In genomic region chr3L:1647276-1647919, dm6 we compare ENCODE assay signal across 1 fruit fly cellular context.
TF ChIP-seq lines count a peak whose summit lies in the region.

CG17249 (minus strand) TSS chr3L:1647464.
Bro (plus strand) TSS chr3L:1647869.

TF ChIP-seq in whole organism, embryonic, 481 proteins besides CTCF, POLR2A, EP300 and RAD21 (continued from another document and continues in another):
- TF ChIP-seq CG34422 (GFP tag; IDR thresholded peaks at IDR 0.05; lab: Robert Waterston, UW) (peak; percentile 49; the same call in 1 of the 3 replicates), CG2129 (GFP tag; IDR thresholded peaks at IDR 0.05; lab: Robert Waterston, UW; ENCODE audit: partially characterized antibody) (no peak), CG10565 (GFP tag; optimal IDR thresholded peaks at IDR 0.05; lab: Kevin White, UChicago) (no peak), CG31441 (GFP tag; IDR thresholded peaks at IDR 0.05; lab: Robert Waterston, UW) (no peak), CG6175 (GFP tag; IDR thresholded peaks at IDR 0.05; lab: Robert Waterston, UW) (no peak), crp (GFP tag; optimal IDR thresholded peaks at IDR 0.05; lab: Kevin White, UChicago) (peak; percentile 87 to 97), gce (GFP tag; IDR thresholded peaks at IDR 0.05; lab: Robert Waterston, UW) (no peak), Dad (GFP tag; optimal IDR thresholded peaks at IDR 0.05; lab: Kevin White, UChicago) (peak; percentile 8), dmrt99B (tag; optimal IDR thresholded peaks at IDR 0.05; lab: Kevin White, UChicago) (no peak), sisA (GFP tag; IDR thresholded peaks at IDR 0.05; lab: Robert Waterston, UW) (no peak), zfh1 (GFP tag; IDR thresholded peaks at IDR 0.05; lab: Robert Waterston, UW) (peak; percentile 34; the same call in 2 of the 3 replicates), mirr (GFP tag; optimal IDR thresholded peaks at IDR 0.05; lab: Kevin White, UChicago) (no peak), Dll (GFP tag; IDR thresholded peaks at IDR 0.05; lab: Robert Waterston, UW; ENCODE audit: partially characterized antibody) (0 out of 4 replicates have a peak, but pooled peaks have one; percentile 19), Doc2 (GFP tag; IDR thresholded peaks at IDR 0.05; lab: Robert Waterston, UW) (no peak), chm (GFP tag; IDR thresholded peaks at IDR 0.05; lab: Robert Waterston, UW) (no peak), CG31224 (GFP tag; IDR thresholded peaks at IDR 0.05; lab: Robert Waterston, UW) (no peak), Rx (GFP tag; IDR thresholded peaks at IDR 0.05; lab: Robert Waterston, UW) (no peak), da (GFP tag; optimal IDR thresholded peaks at IDR 0.05; lab: Kevin White, UChicago) (no peak), CG8388 (GFP tag; optimal IDR thresholded peaks at IDR 0.05; lab: Kevin White, UChicago) (peak; percentile 92), croc (GFP tag; conservative IDR thresholded peaks at IDR 0.05; lab: Robert Waterston, UW) (no peak), ase (GFP tag; IDR thresholded peaks at IDR 0.05; lab: Robert Waterston, UW) (no peak), CG10979 (tag; optimal IDR thresholded peaks at IDR 0.05; lab: Kevin White, UChicago) (no peak), Atf6 (GFP tag; IDR thresholded peaks at IDR 0.05; lab: Robert Waterston, UW) (no peak), Taf1 (GFP tag; IDR thresholded peaks at IDR 0.05; lab: Robert Waterston, UW) (no peak), gro (GFP tag; optimal IDR thresholded peaks at IDR 0.05; lab: Kevin White, UChicago) (peak; percentile 43), bab2 (GFP tag; optimal IDR thresholded peaks at IDR 0.05; lab: Kevin White, UChicago) (peak; percentile 14), CG4424 (GFP tag; optimal IDR thresholded peaks at IDR 0.05; lab: Kevin White, UChicago) (no peak), prd (optimal IDR thresholded peaks at IDR 0.05; lab: Kevin White, UChicago) (no peak), prd (GFP tag; IDR thresholded peaks at IDR 0.05; lab: Robert Waterston, UW) (no peak), bsh (GFP tag; optimal IDR thresholded peaks at IDR 0.05; lab: Kevin White, UChicago) (no peak), Mes4 (GFP tag; optimal IDR thresholded peaks at IDR 0.05; lab: Kevin White, UChicago) (no peak), CG2202 (tag; optimal IDR thresholded peaks at IDR 0.05; lab: Kevin White, UChicago) (no peak), pita (GFP tag; optimal IDR thresholded peaks at IDR 0.05; lab: Kevin White, UChicago) (no peak), stc (GFP tag; IDR thresholded peaks at IDR 0.05; lab: Robert Waterston, UW) (no peak), CG12942 (GFP tag; optimal IDR thresholded peaks at IDR 0.05; lab: Kevin White, UChicago) (peak; percentile 9), wek (GFP tag; optimal IDR thresholded peaks at IDR 0.05; lab: Kevin White, UChicago) (no peak), gt (GFP tag; IDR thresholded peaks at IDR 0.05; lab: Robert Waterston, UW) (no peak), Elba2 (GFP tag; optimal IDR thresholded peaks at IDR 0.05; lab: Kevin White, UChicago) (peak; percentile 91), NC2α (GFP tag; optimal IDR thresholded peaks at IDR 0.05; lab: Kevin White, UChicago) (no peak), Vsx1 (GFP tag; optimal IDR thresholded peaks at IDR 0.05; lab: Kevin White, UChicago) (no peak), CG12219 (GFP tag; optimal IDR thresholded peaks at IDR 0.05; lab: Kevin White, UChicago) (no peak), nom (GFP tag; optimal IDR thresholded peaks at IDR 0.05; lab: Kevin White, UChicago) (no peak), cwo (GFP tag; optimal IDR thresholded peaks at IDR 0.05; lab: Kevin White, UChicago) (no peak), CG33557 (GFP tag; optimal IDR thresholded peaks at IDR 0.05; lab: Kevin White, UChicago) (no peak), mam (GFP tag; optimal IDR thresholded peaks at IDR 0.05; lab: Kevin White, UChicago) (peak; percentile 21), CG13123 (GFP tag; optimal IDR thresholded peaks at IDR 0.05; lab: Kevin White, UChicago) (no peak), CG9876 (GFP tag; optimal IDR thresholded peaks at IDR 0.05; lab: Kevin White, UChicago) (no peak), lilli (GFP tag; optimal IDR thresholded peaks at IDR 0.05; lab: Kevin White, UChicago) (peak; percentile 72), run (tag; optimal IDR thresholded peaks at IDR 0.05; lab: Kevin White, UChicago) (no peak), ewg (GFP tag; optimal IDR thresholded peaks at IDR 0.05; lab: Kevin White, UChicago) (no peak), yki (optimal IDR thresholded peaks at IDR 0.05; lab: Kevin White, UChicago) (no peak), bigmax (GFP tag; optimal IDR thresholded peaks at IDR 0.05; lab: Kevin White, UChicago) (no peak), CG11456 (GFP tag; IDR thresholded peaks at IDR 0.05; lab: Robert Waterston, UW) (no peak), z (GFP tag; IDR thresholded peaks at IDR 0.05; lab: Robert Waterston, UW) (no peak), Rfx (GFP tag; IDR thresholded peaks at IDR 0.05; lab: Robert Waterston, UW) (peak; percentile 76), CG16813 (GFP tag; IDR thresholded peaks at IDR 0.05; lab: Robert Waterston, UW; ENCODE audit: partially characterized antibody) (no peak), Dip3 (GFP tag; optimal IDR thresholded peaks at IDR 0.05; lab: Kevin White, UChicago) (peak; percentile 45), Hsf (GFP tag; optimal IDR thresholded peaks at IDR 0.05; lab: Kevin White, UChicago) (peak; percentile 45), CG9817 (tag; optimal IDR thresholded peaks at IDR 0.05; lab: Kevin White, UChicago) (peak; percentile 16), CG4854 (GFP tag; optimal IDR thresholded peaks at IDR 0.05; lab: Kevin White, UChicago) (peak; percentile 94), HLH3B (GFP tag; IDR thresholded peaks at IDR 0.05; lab: Robert Waterston, UW) (no peak), onecut (GFP tag; IDR thresholded peaks at IDR 0.05; lab: Robert Waterston, UW) (no peak), pnt (GFP tag; optimal IDR thresholded peaks at IDR 0.05; lab: Kevin White, UChicago) (no peak), TFAM (GFP tag; optimal IDR thresholded peaks at IDR 0.05; lab: Kevin White, UChicago) (no peak), CG7357 (GFP tag; IDR thresholded peaks at IDR 0.05; lab: Robert Waterston, UW) (no peak), CG10366 (GFP tag; IDR thresholded peaks at IDR 0.05; lab: Robert Waterston, UW) (no peak), Six4 (GFP tag; optimal IDR thresholded peaks at IDR 0.05; lab: Kevin White, UChicago) (no peak), CG10147 (GFP tag; optimal IDR thresholded peaks at IDR 0.05; lab: Kevin White, UChicago) (no peak), CG5180 (GFP tag; optimal IDR thresholded peaks at IDR 0.05; lab: Kevin White, UChicago) (no peak), CG11093 (GFP tag; IDR thresholded peaks at IDR 0.05; lab: Robert Waterston, UW) (no peak), B-H1 (GFP tag; IDR thresholded peaks at IDR 0.05; lab: Robert Waterston, UW) (no peak), CG30403 (GFP tag; optimal IDR thresholded peaks at IDR 0.05; lab: Kevin White, UChicago) (peak; percentile 22), sc (optimal IDR thresholded peaks at IDR 0.05; lab: Kevin White, UChicago) (no peak), sc (GFP tag; optimal IDR thresholded peaks at IDR 0.05; lab: Kevin White, UChicago) (no peak), Antp (GFP tag; optimal IDR thresholded peaks at IDR 0.05; lab: Kevin White, UChicago) (peak; percentile 27), CG13624 (GFP tag; optimal IDR thresholded peaks at IDR 0.05; lab: Kevin White, UChicago) (peak; percentile 97), CG8290 (GFP tag; optimal IDR thresholded peaks at IDR 0.05; lab: Kevin White, UChicago) (no peak), CG8290 (tag; optimal IDR thresholded peaks at IDR 0.05; lab: Kevin White, UChicago) (peak in 1 of 2 experiments; percentile 84), MESR4 (GFP tag; optimal IDR thresholded peaks at IDR 0.05; lab: Kevin White, UChicago) (peak; percentile 78), trh (GFP tag; optimal IDR thresholded peaks at IDR 0.05; lab: Kevin White, UChicago) (no peak), PHDP (tag; optimal IDR thresholded peaks at IDR 0.05; lab: Kevin White, UChicago) (no peak), HmgD (GFP tag; optimal IDR thresholded peaks at IDR 0.05; lab: Kevin White, UChicago) (peak; percentile 30), Sox102F (GFP tag; optimal IDR thresholded peaks at IDR 0.05; lab: Kevin White, UChicago) (no peak), CG1529 (GFP tag; optimal IDR thresholded peaks at IDR 0.05; lab: Kevin White, UChicago) (no peak), tap (tag; optimal IDR thresholded peaks at IDR 0.05; lab: Kevin White, UChicago) (no peak), fu2 (GFP tag; optimal IDR thresholded peaks at IDR 0.05; lab: Kevin White, UChicago) (peak; percentile 23), odd (GFP tag; optimal IDR thresholded peaks at IDR 0.05; lab: Kevin White, UChicago) (no peak), rib (GFP tag; IDR thresholded peaks at IDR 0.05; lab: Robert Waterston, UW) (no peak), CG18011 (GFP tag; optimal IDR thresholded peaks at IDR 0.05; lab: Kevin White, UChicago) (no peak), CG16815 (GFP tag; optimal IDR thresholded peaks at IDR 0.05; lab: Kevin White, UChicago) (no peak), CHES-1-like (GFP tag; optimal IDR thresholded peaks at IDR 0.05; lab: Kevin White, UChicago) (peak; percentile 55), pan (optimal IDR thresholded peaks at IDR 0.05; lab: Kevin White, UChicago) (no peak), pan (GFP tag; optimal IDR thresholded peaks at IDR 0.05 in 1 of 2, IDR thresholded peaks at IDR 0.05 in 1 of 2) (no peak), CG13296 (GFP tag; optimal IDR thresholded peaks at IDR 0.05; lab: Kevin White, UChicago) (no peak), CG34224 (GFP tag; IDR thresholded peaks at IDR 0.05; lab: Robert Waterston, UW; ENCODE audit: partially characterized antibody) (no peak), sens-2 (GFP tag; IDR thresholded peaks at IDR 0.05; lab: Robert Waterston, UW) (no peak), CG1832 (GFP tag; optimal IDR thresholded peaks at IDR 0.05; lab: Kevin White, UChicago) (no peak), Hmx (GFP tag; optimal IDR thresholded peaks at IDR 0.05; lab: Kevin White, UChicago) (no peak), CG1602 (GFP tag; optimal IDR thresholded peaks at IDR 0.05; lab: Kevin White, UChicago) (no peak), Adf1 (GFP tag; IDR thresholded peaks at IDR 0.05; lab: Robert Waterston, UW) (no peak), Camta (GFP tag; optimal IDR thresholded peaks at IDR 0.05; lab: Kevin White, UChicago) (no peak), CG2116 (GFP tag; optimal IDR thresholded peaks at IDR 0.05; lab: Kevin White, UChicago) (peak; percentile 45), Med (GFP tag; lab: Kevin White, UChicago) (peak; percentile 94), grn (GFP tag; optimal IDR thresholded peaks at IDR 0.05; lab: Kevin White, UChicago) (no peak), ATbp (GFP tag; optimal IDR thresholded peaks at IDR 0.05; lab: Kevin White, UChicago) (no peak), vvl (GFP tag; IDR thresholded peaks at IDR 0.05; lab: Robert Waterston, UW) (peak; percentile 72), Dbx (GFP tag; IDR thresholded peaks at IDR 0.05; lab: Robert Waterston, UW) (0 out of 3 replicates have a peak, but pooled peaks have one; percentile 39), CG7987 (GFP tag; optimal IDR thresholded peaks at IDR 0.05; lab: Kevin White, UChicago) (peak; percentile 8), org-1 (GFP tag; optimal IDR thresholded peaks at IDR 0.05; lab: Kevin White, UChicago) (no peak), CG6683 (GFP tag; optimal IDR thresholded peaks at IDR 0.05; lab: Kevin White, UChicago) (no peak), amos (GFP tag; IDR thresholded peaks at IDR 0.05; lab: Robert Waterston, UW; ENCODE audit: partially characterized antibody) (peak; percentile 41; the same call in 1 of the 2 replicates), seq (GFP tag; IDR thresholded peaks at IDR 0.05; lab: Robert Waterston, UW) (no peak), aop (GFP tag; IDR thresholded peaks at IDR 0.05; lab: Robert Waterston, UW) (no peak), CG15011 (GFP tag; optimal IDR thresholded peaks at IDR 0.05; lab: Kevin White, UChicago) (no peak), h (optimal IDR thresholded peaks at IDR 0.05; lab: Kevin White, UChicago) (no peak), abd-A (tag; optimal IDR thresholded peaks at IDR 0.05; lab: Kevin White, UChicago) (no peak), scrt (GFP tag; optimal IDR thresholded peaks at IDR 0.05; lab: Kevin White, UChicago) (peak; percentile 62), CG2712 (tag; optimal IDR thresholded peaks at IDR 0.05; lab: Kevin White, UChicago) (peak; percentile 24), CG6654 (GFP tag; optimal IDR thresholded peaks at IDR 0.05; lab: Kevin White, UChicago) (no peak), bbx (GFP tag; IDR thresholded peaks at IDR 0.05; lab: Robert Waterston, UW; ENCODE audit: partially characterized antibody) (no peak), Lim3 (GFP tag; IDR thresholded peaks at IDR 0.05; lab: Robert Waterston, UW) (no peak), hth (optimal IDR thresholded peaks at IDR 0.05; lab: Kevin White, UChicago) (no peak), Sin3A (optimal IDR thresholded peaks at IDR 0.05; lab: Kevin White, UChicago) (peak; percentile 50), sob (GFP tag; IDR thresholded peaks at IDR 0.05; lab: Robert Waterston, UW) (no peak), Lpt (GFP tag; optimal IDR thresholded peaks at IDR 0.05; lab: Kevin White, UChicago) (no peak), hkb (optimal IDR thresholded peaks at IDR 0.05; lab: Kevin White, UChicago) (no peak), hkb (GFP tag; IDR thresholded peaks at IDR 0.05; lab: Robert Waterston, UW) (no peak), CG17912 (GFP tag; optimal IDR thresholded peaks at IDR 0.05; lab: Kevin White, UChicago) (no peak), zen (tag; optimal IDR thresholded peaks at IDR 0.05; lab: Kevin White, UChicago) (no peak), Hr3 (GFP tag; optimal IDR thresholded peaks at IDR 0.05; lab: Kevin White, UChicago) (peak; percentile 21), CG11398 (GFP tag; optimal IDR thresholded peaks at IDR 0.05; lab: Kevin White, UChicago) (no peak), Jarid2 (GFP tag; optimal IDR thresholded peaks at IDR 0.05; lab: Kevin White, UChicago) (no peak), CG10959 (GFP tag; IDR thresholded peaks at IDR 0.05; lab: Robert Waterston, UW) (no peak), crol (GFP tag; IDR thresholded peaks at IDR 0.05; lab: Robert Waterston, UW) (no peak), CG11085 (GFP tag; IDR thresholded peaks at IDR 0.05; lab: Robert Waterston, UW) (no peak), D (optimal IDR thresholded peaks at IDR 0.05; lab: Kevin White, UChicago) (no peak), D (GFP tag; optimal IDR thresholded peaks at IDR 0.05; lab: Kevin White, UChicago) (no peak), CG14667 (GFP tag; IDR thresholded peaks at IDR 0.05; lab: Robert Waterston, UW) (no peak), CG4730 (GFP tag; IDR thresholded peaks at IDR 0.05; lab: Robert Waterston, UW) (no peak)
